Fruit fly (Drosophila melanogaster) Kc167 (cell line): ENCODE measurements around the gene CG14618.

ENCODE experiments used
- Myc ChIP-seq: fragments of >200 bp; optimal IDR thresholded peaks from 2 replicates; lab custom pipeline; 2017; ENCODE audit warnings: missing external identifiers
- Sin3A ChIP-seq: fragments of >200 bp; optimal IDR thresholded peaks from 2 replicates; lab custom pipeline; 2018; ENCODE audit warnings: missing external identifiers
- h ChIP-seq: fragments of >200 bp; optimal IDR thresholded peaks from 3 replicates; lab custom pipeline; 2018; ENCODE audit warnings: missing external identifiers
- psq ChIP-seq: fragments of >200 bp; optimal IDR thresholded peaks from 2 replicates; lab custom pipeline; 2017; ENCODE audit warnings: missing external identifiers

- TF ChIP-seq h (lab: Kevin White, UChicago) (no peak), psq (lab: Kevin White, UChicago) (no peak), Sin3A (lab: Kevin White, UChicago) (no peak), Myc (no peak)
Measured at dm6 chrX:22443518-22443917, 30.0 kb upstream of the CG14618 start.
